Fruit fly (Drosophila melanogaster) whole organism, wandering third instar larva: ENCODE measurements around the gene CG31493.

ENCODE experiments used
- Abd-B ChIP-seq: fragments of >200 bp; optimal IDR thresholded peaks from 2 replicates; lab custom pipeline; 2017; ENCODE audit warnings: missing biosample characterization, missing genetic modification characterization
- CG32264 ChIP-seq: fragments of 200-800 bp; sonication (Bioruptor generic); optimal IDR thresholded peaks from 2 replicates; lab custom pipeline; 2016; ENCODE audit warnings: missing biosample characterization, missing genetic modification characterization
- CG9705 ChIP-seq: fragments of 200-800 bp; sonication (Bioruptor generic); optimal IDR thresholded peaks from 2 replicates; lab custom pipeline; 2018; ENCODE audit warnings: missing biosample characterization, mild to moderate bottlenecking, missing genetic modification characterization
- CrebA ChIP-seq: fragments of 200-800 bp; sonication (Bioruptor generic); optimal IDR thresholded peaks from 2 replicates; lab custom pipeline; 2016; ENCODE audit warnings: missing biosample characterization, mild to moderate bottlenecking, missing genetic modification characterization, borderline replicate concordance
- Dfd ChIP-seq: fragments of >200 bp; optimal IDR thresholded peaks from 2 replicates; lab custom pipeline; 2017; ENCODE audit warnings: missing biosample characterization, missing genetic modification characterization
- Dif ChIP-seq: fragments of 200-275, 200-300 bp; sonication (Bioruptor generic); optimal IDR thresholded peaks from 2 replicates; lab custom pipeline; 2018; ENCODE audit warnings: missing biosample characterization, missing genetic modification characterization; ENCODE audit not compliant: partially characterized antibody
- HLH106 ChIP-seq: fragments of 200-800 bp; optimal IDR thresholded peaks from 3 replicates; lab custom pipeline; 2019; ENCODE audit warnings: missing biosample characterization, mild to moderate bottlenecking, missing genetic modification characterization, moderate library complexity
- Hnf4 ChIP-seq: fragments of 200-800 bp; sonication (Bioruptor generic); optimal IDR thresholded peaks from 2 replicates; lab custom pipeline; 2016; ENCODE audit warnings: missing biosample characterization, mild to moderate bottlenecking, missing genetic modification characterization
- Hr78 ChIP-seq: fragments of >200 bp; optimal IDR thresholded peaks from 2 replicates; lab custom pipeline; 2017; ENCODE audit warnings: missing biosample characterization, missing genetic modification characterization
- Hr83 ChIP-seq: fragments of 200-300 bp; sonication (Bioruptor generic); optimal IDR thresholded peaks from 2 replicates; lab custom pipeline; 2016; ENCODE audit warnings: missing biosample characterization, mild to moderate bottlenecking, missing genetic modification characterization, moderate library complexity; ENCODE audit not compliant: poor library complexity, severe bottlenecking
- Jra ChIP-seq: sonication (Bioruptor generic); optimal IDR thresholded peaks from 2 replicates; lab custom pipeline; 2016; ENCODE audit warnings: missing biosample characterization, missing genetic modification characterization
- Myc ChIP-seq: fragments of >200 bp; optimal IDR thresholded peaks from 2 replicates; lab custom pipeline; 2017
- N ChIP-seq: fragments of >200 bp; optimal IDR thresholded peaks from 2 replicates; lab custom pipeline; 2018; ENCODE audit warnings: missing biosample characterization, missing external identifiers, missing genetic modification characterization
- OdsH ChIP-seq: fragments of 200-800 bp; sonication (Bioruptor generic); optimal IDR thresholded peaks from 2 replicates; lab custom pipeline; 2016; ENCODE audit warnings: missing biosample characterization, mild to moderate bottlenecking, missing genetic modification characterization
- Rel ChIP-seq, 2 experiments: fragments of 200-800 bp; sonication (Bioruptor generic) in 1 of 2; optimal IDR thresholded peaks; 2 replicates in 1 of 2; 3 replicates in 1 of 2; lab custom pipeline; 2016 to 2019; ENCODE audit warnings: mild to moderate bottlenecking in 2 of 2, missing biosample characterization in 2 of 2, missing genetic modification characterization in 2 of 2, moderate library complexity in 1 of 2
- Sp1 ChIP-seq: fragments of 200-800 bp; sonication (Bioruptor generic); optimal IDR thresholded peaks from 3 replicates; lab custom pipeline; 2019; ENCODE audit warnings: missing biosample characterization, mild to moderate bottlenecking, missing genetic modification characterization, moderate library complexity
- Vsx2 ChIP-seq: fragments of 200-300, 225-300 bp; sonication (Bioruptor generic); optimal IDR thresholded peaks from 2 replicates; lab custom pipeline; 2018; ENCODE audit warnings: missing biosample characterization, missing genetic modification characterization; ENCODE audit not compliant: partially characterized antibody
- br ChIP-seq: fragments of 200-800 bp; sonication (Bioruptor generic); optimal IDR thresholded peaks from 2 replicates; lab custom pipeline; 2016; ENCODE audit warnings: missing biosample characterization, missing genetic modification characterization
- brk ChIP-seq: fragments of 200-800 bp; sonication (Bioruptor generic); optimal IDR thresholded peaks from 2 replicates; lab custom pipeline; 2016; ENCODE audit warnings: missing biosample characterization, mild to moderate bottlenecking, missing genetic modification characterization
- dl ChIP-seq, 2 experiments: fragments of 175-275, 200-275 bp in 1 of 2; fragments of 200-275 bp in 1 of 2; sonication (Bioruptor generic); optimal IDR thresholded peaks; lab custom pipeline; 2018; ENCODE audit warnings: mild to moderate bottlenecking in 2 of 2, missing biosample characterization in 2 of 2, missing genetic modification characterization in 2 of 2, moderate library complexity in 2 of 2; ENCODE audit not compliant: partially characterized antibody in 2 of 2, insufficient read depth in 1 of 2
- dmrt93B ChIP-seq: fragments of 200-800 bp; sonication (Bioruptor generic); optimal IDR thresholded peaks from 2 replicates; lab custom pipeline; 2018; ENCODE audit warnings: missing biosample characterization, mild to moderate bottlenecking, missing genetic modification characterization
- ey ChIP-seq: fragments of 200-800 bp; sonication (Bioruptor generic); optimal IDR thresholded peaks from 2 replicates; lab custom pipeline; 2016; ENCODE audit warnings: missing biosample characterization, missing genetic modification characterization
- foxo ChIP-seq, 2 experiments: fragments of 200-800 bp; sonication (Bioruptor generic); optimal IDR thresholded peaks; 2 replicates in 1 of 2; 3 replicates in 1 of 2; lab custom pipeline; 2016 to 2017; ENCODE audit warnings: missing biosample characterization in 2 of 2, missing genetic modification characterization in 2 of 2
- fru ChIP-seq: fragments of 200-800 bp; sonication (Bioruptor generic); optimal IDR thresholded peaks from 3 replicates; lab custom pipeline; 2016; ENCODE audit warnings: missing biosample characterization, mild to moderate bottlenecking, missing genetic modification characterization
- h ChIP-seq: fragments of 200-800 bp; sonication (Bioruptor generic); optimal IDR thresholded peaks from 3 replicates; lab custom pipeline; 2016; ENCODE audit warnings: missing biosample characterization, mild to moderate bottlenecking, missing genetic modification characterization
- jim ChIP-seq: fragments of 175-275, 200-325 bp; sonication (Bioruptor generic); optimal IDR thresholded peaks from 2 replicates; lab custom pipeline; 2016; ENCODE audit warnings: missing biosample characterization, mild to moderate bottlenecking, missing genetic modification characterization
- lola ChIP-seq: fragments of >200 bp; optimal IDR thresholded peaks from 2 replicates; lab custom pipeline; 2017; ENCODE audit warnings: missing biosample characterization, missing genetic modification characterization
- pan ChIP-seq: fragments of >200 bp; optimal IDR thresholded peaks from 2 replicates; lab custom pipeline; 2017
- psq ChIP-seq: fragments of 200-800 bp; sonication (Bioruptor generic); optimal IDR thresholded peaks from 3 replicates; lab custom pipeline; 2017; ENCODE audit warnings: missing biosample characterization, mild to moderate bottlenecking, missing genetic modification characterization, moderate library complexity
- rgr ChIP-seq: fragments of 200-800 bp; sonication (Bioruptor generic); optimal IDR thresholded peaks from 3 replicates; lab custom pipeline; 2016; ENCODE audit warnings: missing biosample characterization, mild to moderate bottlenecking, missing genetic modification characterization
- sage ChIP-seq: fragments of 200-800 bp; sonication (Bioruptor generic); optimal IDR thresholded peaks from 2 replicates; lab custom pipeline; 2016; ENCODE audit warnings: missing biosample characterization, mild to moderate bottlenecking, missing genetic modification characterization
- sv ChIP-seq: fragments of 200-800 bp; sonication (Bioruptor generic); optimal IDR thresholded peaks from 3 replicates; lab custom pipeline; 2016; ENCODE audit warnings: missing biosample characterization, missing genetic modification characterization
- tai ChIP-seq: sonication (Bioruptor generic); optimal IDR thresholded peaks from 2 replicates; lab custom pipeline; 2016; ENCODE audit warnings: missing biosample characterization, missing genetic modification characterization
- usp ChIP-seq: fragments of >200 bp; optimal IDR thresholded peaks from 2 replicates; lab custom pipeline; 2017; ENCODE audit warnings: missing biosample characterization, missing genetic modification characterization

The CG31493 gene

dm6 chr3R:7087201-7087505 lies 44.2 kb upstream of the CG31493 start:
- TF ChIP-seq lola (GFP tag; lab: Kevin White, UChicago): no peak
- TF ChIP-seq Jra (GFP tag; lab: Kevin White, UChicago): no peak
- no peak for TF ChIP-seq sage (GFP tag; lab: Kevin White, UChicago)
- TF ChIP-seq Myc (lab: Kevin White, UChicago): no peak
- TF ChIP-seq OdsH (GFP tag; lab: Kevin White, UChicago): no peak
- TF ChIP-seq rgr (GFP tag; lab: Kevin White, UChicago): no peak

dm6 chr3R:7087904-7088303 lies 43.5 kb upstream of the CG31493 start:
- TF ChIP-seq OdsH (GFP tag; lab: Kevin White, UChicago) (no peak), Jra (GFP tag; lab: Kevin White, UChicago) (no peak), Vsx2 (GFP tag; lab: Kevin White, UChicago) (no peak), ey (GFP tag; lab: Kevin White, UChicago) (no peak), sage (GFP tag; lab: Kevin White, UChicago) (no peak), CG32264 (GFP tag; lab: Kevin White, UChicago) (no peak), dl (GFP tag; optimal IDR thresholded peaks at IDR 0.05; lab: Kevin White, UChicago; ENCODE audit: insufficient read depth in 1 of 2, partially characterized antibody in 2 of 2) (no peak), foxo (GFP tag; optimal IDR thresholded peaks at IDR 0.05; lab: Kevin White, UChicago) (no peak), Rel (GFP tag; optimal IDR thresholded peaks at IDR 0.05; lab: Kevin White, UChicago) (no peak), Rel (tag; optimal IDR thresholded peaks at IDR 0.05; lab: Kevin White, UChicago) (no peak), Sp1 (GFP tag; lab: Kevin White, UChicago) (no peak), usp (no peak), brk (GFP tag; lab: Kevin White, UChicago) (no peak), jim (GFP tag; lab: Kevin White, UChicago) (no peak), br (no peak), N (GFP tag; lab: Kevin White, UChicago) (no peak), CG9705 (no peak), fru (GFP tag; lab: Kevin White, UChicago) (no peak)

- TF ChIP-seq Hnf4 (GFP tag; lab: Kevin White, UChicago): peak; percentile 13
- no peak for TF ChIP-seq HLH106 (tag; lab: Kevin White, UChicago)
- TF ChIP-seq brk (GFP tag; lab: Kevin White, UChicago): peak; percentile 27
- TF ChIP-seq foxo (GFP tag; optimal IDR thresholded peaks at IDR 0.05; lab: Kevin White, UChicago): no peak
- no peak for TF ChIP-seq Dif
- no peak for TF ChIP-seq sv (GFP tag; lab: Kevin White, UChicago)
- TF ChIP-seq Rel (GFP tag; optimal IDR thresholded peaks at IDR 0.05; lab: Kevin White, UChicago): no peak
- peak; percentile 33 for TF ChIP-seq Rel (tag; optimal IDR thresholded peaks at IDR 0.05; lab: Kevin White, UChicago)
- TF ChIP-seq Dfd: no peak
- TF ChIP-seq dl (GFP tag; optimal IDR thresholded peaks at IDR 0.05; lab: Kevin White, UChicago; ENCODE audit: insufficient read depth in 1 of 2, partially characterized antibody in 2 of 2): no peak
- peak; percentile 30 for TF ChIP-seq Jra (GFP tag; lab: Kevin White, UChicago)
Observed at dm6 chr3R:7088837-7089361, 42.5 kb upstream of the CG31493 start.

dm6 chr3R:7089522-7090336 lies 41.6 kb upstream of the CG31493 start:
- TF ChIP-seq N (GFP tag; lab: Kevin White, UChicago) (no peak), Rel (GFP tag; optimal IDR thresholded peaks at IDR 0.05; lab: Kevin White, UChicago) (no peak), Rel (tag; optimal IDR thresholded peaks at IDR 0.05; lab: Kevin White, UChicago) (peak; percentile 17), HLH106 (tag; lab: Kevin White, UChicago) (peak; percentile 10)

dm6 chr3R:7090337-7090830 lies 41.0 kb upstream of the CG31493 start:
- TF ChIP-seq Abd-B (GFP tag; lab: Kevin White, UChicago): no peak
- TF ChIP-seq rgr (GFP tag; lab: Kevin White, UChicago): peak; percentile 33
- TF ChIP-seq br: no peak
- no peak for TF ChIP-seq HLH106 (tag; lab: Kevin White, UChicago)
- TF ChIP-seq Dif: no peak
- no peak for TF ChIP-seq tai
- TF ChIP-seq Dfd: no peak
- no peak for TF ChIP-seq dmrt93B (GFP tag; lab: Kevin White, UChicago)
- TF ChIP-seq h (GFP tag; lab: Kevin White, UChicago): peak; percentile 75
- TF ChIP-seq pan: peak; percentile 40
- peak; percentile 6 for TF ChIP-seq brk (GFP tag; lab: Kevin White, UChicago)
- no peak for TF ChIP-seq usp
- TF ChIP-seq Rel (GFP tag; optimal IDR thresholded peaks at IDR 0.05; lab: Kevin White, UChicago): no peak
- peak; percentile 57 for TF ChIP-seq Rel (tag; optimal IDR thresholded peaks at IDR 0.05; lab: Kevin White, UChicago)
- no peak for TF ChIP-seq Vsx2 (GFP tag; lab: Kevin White, UChicago)
- TF ChIP-seq Jra (GFP tag; lab: Kevin White, UChicago): no peak
- no peak for TF ChIP-seq sv (GFP tag; lab: Kevin White, UChicago)
- no peak for TF ChIP-seq OdsH (GFP tag; lab: Kevin White, UChicago)
- no peak for TF ChIP-seq Sp1 (GFP tag; lab: Kevin White, UChicago)
- no peak for TF ChIP-seq Hnf4 (GFP tag; lab: Kevin White, UChicago)
- TF ChIP-seq fru (GFP tag; lab: Kevin White, UChicago): peak; percentile 40
- no peak for TF ChIP-seq psq (GFP tag; lab: Kevin White, UChicago)
- peak in 1 of 2 experiments; percentile 20 for TF ChIP-seq foxo (GFP tag; optimal IDR thresholded peaks at IDR 0.05; lab: Kevin White, UChicago)
- TF ChIP-seq Myc (lab: Kevin White, UChicago): no peak
- peak; percentile 53 for TF ChIP-seq Hr83 (GFP tag; lab: Kevin White, UChicago)
- no peak for TF ChIP-seq Hr78 (GFP tag; lab: Kevin White, UChicago)
- TF ChIP-seq CrebA (GFP tag; lab: Kevin White, UChicago): no peak
- TF ChIP-seq sage (GFP tag; lab: Kevin White, UChicago): no peak
